Worm (Caenorhabditis elegans): Measurements from ENCODE around the gene tag-293.
"Not testable (repeated sequence)": the region's sequence is repeated elsewhere in the genome, so short reads cannot be mapped to it uniquely, and the experiment has no call there.

tag-293 gene

DNA sequence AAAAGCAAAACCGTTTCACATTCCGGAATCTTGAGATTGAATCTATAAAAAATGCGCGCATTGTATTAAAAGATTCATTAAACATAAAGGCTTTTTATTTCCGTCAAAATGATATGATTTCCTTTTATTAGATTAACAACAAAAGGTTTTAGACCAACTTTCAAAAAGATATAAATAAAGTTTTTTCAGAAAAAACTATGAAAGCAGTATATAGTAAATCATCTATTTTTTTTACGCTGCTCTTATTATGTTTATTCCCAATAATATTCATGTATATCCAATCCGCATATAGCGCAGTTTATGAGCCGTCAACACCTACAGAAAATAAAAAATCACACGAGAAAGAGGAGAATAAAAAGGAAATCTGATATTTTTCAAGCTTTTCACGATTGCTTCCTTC lies 50.9 kb downstream of the tag-293 start, which contains the start of gene F07G11.2:
F07G11.2 (plus strand) TSS at position 301 of the 400 bp plus-strand sequence.
- not testable (repeated sequence) for TF ChIP-seq ceh-19 (GFP tag; optimal IDR thresholded peaks at IDR 0.05); eyg-1 (tag; optimal IDR thresholded peaks at IDR 0.05); hlh-8 (tag; optimal IDR thresholded peaks at IDR 0.05)
